Worm (Caenorhabditis elegans): ENCODE measurements around the gene T04C9.1.
A peak's percentile ranks its signal among the peaks of the same experiment; 100 is the strongest.

ce11 chrIII:5980274-5980918, 12.6 kb upstream of the T04C9.1 start:
- TF ChIP-seq pha-4 (tag; optimal IDR thresholded peaks at IDR 0.05) (peak; percentile 67), snpc-4 (tag; optimal IDR thresholded peaks at IDR 0.05) (no peak), nhr-76 (tag; optimal IDR thresholded peaks at IDR 0.05) (no peak)

Measured in whole organism, mixed stage, embryonic.